Worm (Caenorhabditis elegans): Measurements from ENCODE around the gene tasp-1.

DNA sequence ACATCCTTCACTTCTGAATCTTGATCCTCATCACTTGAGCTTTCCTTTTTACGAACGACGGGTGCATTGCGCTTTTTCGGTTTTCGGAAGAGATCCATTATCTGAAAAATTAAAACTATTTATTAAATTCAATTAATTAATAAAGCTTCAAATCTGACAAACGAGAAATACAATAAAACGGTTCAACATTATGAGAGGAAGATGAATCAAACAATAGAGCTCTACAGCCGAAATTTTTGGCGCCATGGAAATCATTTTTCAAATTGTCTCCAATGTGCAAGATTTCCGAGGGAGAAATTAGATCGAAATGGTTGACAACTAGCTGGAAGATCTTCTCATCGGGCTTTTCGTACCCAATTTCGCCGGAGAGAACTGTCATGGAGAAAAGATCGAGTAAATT, 1.6 kb upstream of the tasp-1 start, which contains the start of gene rnf-113:
- TF ChIP-seq F33H1.4 (GFP tag; IDR thresholded peaks at IDR 0.05), result no peak
- no peak for TF ChIP-seq ets-4 (GFP tag; optimal IDR thresholded peaks at IDR 0.05)
- TF ChIP-seq hrde-1 (tag; optimal IDR thresholded peaks at IDR 0.05; ENCODE audit: borderline replicate concordance), result no peak
- no peak for TF ChIP-seq unc-62 (GFP tag; optimal IDR thresholded peaks at IDR 0.05)

Data from whole organism, young adult.